Fruit fly (Drosophila melanogaster) whole organism, embryonic: ENCODE measurements around the gene Gclc.

Experiments used
- Bdp1 ChIP-seq: fragments of 200-800 bp; sonication (Bioruptor generic); optimal IDR thresholded peaks from 3 replicates; lab custom pipeline; 2016; ENCODE audit warnings: missing biosample characterization, missing genetic modification characterization
- CG10431 ChIP-seq: fragments of 200-800 bp; sonication (Bioruptor generic); optimal IDR thresholded peaks from 3 replicates; lab custom pipeline; 2018; ENCODE audit warnings: missing biosample characterization, mild to moderate bottlenecking, missing genetic modification characterization
- CG11085 ChIP-seq: fragments of 200-800 bp; sonication (Bioruptor generic); IDR thresholded peaks from 2 replicates; pipeline ENCODE4 v1.3.6; 2022; ENCODE audit warnings: missing biosample characterization, missing genetic modification characterization
- CG1602 ChIP-seq: fragments of 200-800 bp; sonication (Bioruptor generic); optimal IDR thresholded peaks from 3 replicates; lab custom pipeline; 2016; ENCODE audit warnings: missing biosample characterization, missing genetic modification characterization
- CG1832 ChIP-seq: fragments of 200-800 bp; sonication (Bioruptor generic); optimal IDR thresholded peaks from 2 replicates; lab custom pipeline; 2017; ENCODE audit warnings: missing biosample characterization, mild to moderate bottlenecking, missing genetic modification characterization, inconsistent platforms
- CG2120 ChIP-seq: fragments of 200-800 bp; sonication (Bioruptor generic); optimal IDR thresholded peaks from 3 replicates; lab custom pipeline; 2016; ENCODE audit warnings: missing biosample characterization, missing genetic modification characterization
- CG2875 ChIP-seq: fragments of 200-800 bp; sonication (Bioruptor generic); optimal IDR thresholded peaks from 2 replicates; lab custom pipeline; 2017; ENCODE audit warnings: missing biosample characterization, mild to moderate bottlenecking, missing genetic modification characterization, missing genetic modification reagents
- CG30403 ChIP-seq: fragments of 200-800 bp; sonication (Bioruptor generic); optimal IDR thresholded peaks from 3 replicates; lab custom pipeline; 2016; ENCODE audit warnings: missing biosample characterization, missing genetic modification characterization
- CG31365 ChIP-seq: fragments of 200-800 bp; sonication (Bioruptor generic); optimal IDR thresholded peaks from 2 replicates; lab custom pipeline; 2018; ENCODE audit warnings: missing biosample characterization, mild to moderate bottlenecking, missing genetic modification characterization
- CG34376 ChIP-seq: fragments of 200-800 bp; sonication (Bioruptor generic); optimal IDR thresholded peaks from 2 replicates; lab custom pipeline; 2018; ENCODE audit warnings: missing biosample characterization, mild to moderate bottlenecking, missing genetic modification characterization
- CG4424 ChIP-seq: fragments of 200-800 bp; sonication (Bioruptor generic); optimal IDR thresholded peaks from 3 replicates; lab custom pipeline; 2016; ENCODE audit warnings: missing biosample characterization, missing genetic modification characterization
- CG7271 ChIP-seq: fragments of 200-800 bp; sonication (Bioruptor generic); optimal IDR thresholded peaks from 2 replicates; lab custom pipeline; 2018; ENCODE audit warnings: missing biosample characterization, mild to moderate bottlenecking, missing genetic modification characterization, moderate library complexity
- CG7357 ChIP-seq: fragments of 200-800 bp; sonication (Bioruptor generic); IDR thresholded peaks from 3 replicates; pipeline ENCODE4 v1.3.6; 2022; ENCODE audit warnings: missing biosample characterization, missing genetic modification characterization
- CG8478 ChIP-seq: fragments of >200 bp; optimal IDR thresholded peaks from 2 replicates; lab custom pipeline; 2018
- CG9437 ChIP-seq: fragments of 200-800 bp; sonication (Bioruptor generic); optimal IDR thresholded peaks from 2 replicates; lab custom pipeline; 2018; ENCODE audit warnings: missing biosample characterization, mild to moderate bottlenecking, missing genetic modification characterization
- CG9609 ChIP-seq: fragments of 200-800 bp; sonication (Bioruptor generic); optimal IDR thresholded peaks from 3 replicates; lab custom pipeline; 2016; ENCODE audit warnings: missing biosample characterization, missing genetic modification characterization
- Dip3 ChIP-seq: fragments of 200-800 bp; sonication (Bioruptor generic); optimal IDR thresholded peaks from 3 replicates; lab custom pipeline; 2016; ENCODE audit warnings: missing biosample characterization, missing genetic modification characterization
- Doc2 ChIP-seq: fragments of 200-800 bp; sonication (Bioruptor generic); IDR thresholded peaks from 2 replicates; pipeline ENCODE4 v1.3.6; 2022; ENCODE audit warnings: missing biosample characterization, missing genetic modification characterization
- Eip74EF ChIP-seq, 2 experiments: fragments of 200-800 bp in 1 of 2; fragments of >200 bp in 1 of 2; sonication (Bioruptor generic) in 1 of 2; optimal IDR thresholded peaks; 2 replicates each; lab custom pipeline; 2017 to 2019; ENCODE audit warnings: missing biosample characterization in 2 of 2, missing genetic modification characterization in 2 of 2, mild to moderate bottlenecking in 1 of 2, moderate library complexity in 1 of 2
- Fer2 ChIP-seq: fragments of 200-800 bp; sonication (Bioruptor generic); optimal IDR thresholded peaks from 2 replicates; lab custom pipeline; 2018; ENCODE audit warnings: missing biosample characterization, mild to moderate bottlenecking, missing genetic modification characterization, moderate library complexity
- HmgZ ChIP-seq: fragments of 200-800 bp; sonication (Bioruptor generic); optimal IDR thresholded peaks from 2 replicates; lab custom pipeline; 2018; ENCODE audit warnings: missing biosample characterization, mild to moderate bottlenecking, missing genetic modification characterization
- Mad ChIP-seq: fragments of 200-800 bp; sonication (Bioruptor generic); optimal IDR thresholded peaks from 2 replicates; lab custom pipeline; 2016; ENCODE audit warnings: missing biosample characterization, missing genetic modification characterization
- Mrtf ChIP-seq: fragments of 200-800 bp; sonication (Bioruptor generic); IDR thresholded peaks from 3 replicates; pipeline ENCODE4 v1.3.6; 2022; ENCODE audit warnings: missing biosample characterization, missing genetic modification characterization
- NFAT ChIP-seq: fragments of 200-800 bp; sonication (Bioruptor generic); IDR thresholded peaks from 2 replicates; pipeline ENCODE4 v1.3.6; 2022; ENCODE audit warnings: missing biosample characterization, missing genetic modification characterization
- Oli ChIP-seq: fragments of 200-800 bp; sonication (Bioruptor generic); optimal IDR thresholded peaks from 2 replicates; lab custom pipeline; 2018; ENCODE audit warnings: missing biosample characterization, mild to moderate bottlenecking, missing genetic modification characterization, moderate library complexity
- Sin3A ChIP-seq: fragments of >200 bp; optimal IDR thresholded peaks from 2 replicates; lab custom pipeline; 2018
- Sox102F ChIP-seq: fragments of 200-800 bp; sonication (Bioruptor generic); optimal IDR thresholded peaks from 2 replicates; lab custom pipeline; 2018; ENCODE audit warnings: missing biosample characterization, mild to moderate bottlenecking, missing genetic modification characterization, moderate library complexity
- Usf ChIP-seq: fragments of 200-800 bp; sonication (Bioruptor generic); optimal IDR thresholded peaks from 2 replicates; lab custom pipeline; 2017; ENCODE audit warnings: missing genotype, missing biosample characterization, missing genetic modification characterization
- Xbp1 ChIP-seq: fragments of 200-800 bp; sonication (Bioruptor generic); optimal IDR thresholded peaks from 3 replicates; lab custom pipeline; 2016; ENCODE audit warnings: missing biosample characterization, mild to moderate bottlenecking, missing genetic modification characterization
- Xrp1 ChIP-seq: fragments of 200-800 bp; sonication (Bioruptor generic); IDR thresholded peaks from 2 replicates; pipeline ENCODE4 v1.3.6; 2022; ENCODE audit warnings: missing biosample characterization, missing genetic modification characterization
- ap ChIP-seq: fragments of 200-800 bp; sonication (Bioruptor generic); IDR thresholded peaks from 2 replicates; pipeline ENCODE4 v1.3.6; 2022; ENCODE audit warnings: missing biosample characterization, missing genetic modification characterization
- bcd ChIP-seq: fragments of 200-800 bp; sonication (Bioruptor generic); optimal IDR thresholded peaks from 2 replicates; lab custom pipeline; 2017; ENCODE audit warnings: missing biosample characterization, mild to moderate bottlenecking, missing genetic modification characterization
- chif ChIP-seq, 2 experiments: fragments of 200-800 bp; sonication (Bioruptor generic); optimal IDR thresholded peaks; 3 replicates each; lab custom pipeline; 2016; ENCODE audit warnings: missing biosample characterization in 2 of 2, missing genetic modification characterization in 2 of 2
- croc ChIP-seq: fragments of 200-800 bp; sonication (Bioruptor generic); conservative IDR thresholded peaks from 3 replicates; pipeline ENCODE4 v1.3.6; 2022; ENCODE audit warnings: missing biosample characterization, missing genetic modification characterization
- fd3F ChIP-seq: fragments of 200-800 bp; sonication (Bioruptor generic); optimal IDR thresholded peaks from 2 replicates; lab custom pipeline; 2018; ENCODE audit warnings: missing biosample characterization, mild to moderate bottlenecking, missing genetic modification characterization, moderate library complexity
- fd96Cb ChIP-seq: fragments of 200-800 bp; sonication (Bioruptor generic); optimal IDR thresholded peaks from 2 replicates; lab custom pipeline; 2018; ENCODE audit warnings: missing biosample characterization, mild to moderate bottlenecking, missing genetic modification characterization, moderate library complexity
- gcm2 ChIP-seq: fragments of 200-800 bp; sonication (Bioruptor generic); optimal IDR thresholded peaks from 2 replicates; lab custom pipeline; 2016; ENCODE audit warnings: missing biosample characterization, missing genetic modification characterization
- gem ChIP-seq: fragments of 200-800 bp; sonication (Bioruptor generic); optimal IDR thresholded peaks from 2 replicates; lab custom pipeline; 2019; ENCODE audit warnings: missing biosample characterization, mild to moderate bottlenecking, missing genetic modification characterization, moderate library complexity
- ind ChIP-seq: fragments of 200-800 bp; sonication (Bioruptor generic); optimal IDR thresholded peaks from 3 replicates; lab custom pipeline; 2016; ENCODE audit warnings: missing biosample characterization, missing genetic modification characterization
- kah ChIP-seq: fragments of 200-800 bp; sonication (Bioruptor generic); optimal IDR thresholded peaks from 2 replicates; lab custom pipeline; 2018; ENCODE audit warnings: missing biosample characterization, mild to moderate bottlenecking, missing genetic modification characterization
- kay ChIP-seq: fragments of 200-800 bp; sonication (Bioruptor generic); optimal IDR thresholded peaks from 2 replicates; lab custom pipeline; 2016; ENCODE audit warnings: missing biosample characterization, missing genetic modification characterization
- nmo ChIP-seq: fragments of 200-800 bp; sonication (Bioruptor generic); optimal IDR thresholded peaks from 2 replicates; lab custom pipeline; 2018; ENCODE audit warnings: missing biosample characterization, mild to moderate bottlenecking, missing genetic modification characterization, moderate library complexity
- pzg ChIP-seq: fragments of 200-800 bp; sonication (Bioruptor generic); optimal IDR thresholded peaks from 3 replicates; lab custom pipeline; 2018; ENCODE audit warnings: missing biosample characterization, mild to moderate bottlenecking, missing genetic modification characterization, moderate library complexity
- sim ChIP-seq: fragments of 200-800 bp; sonication (Bioruptor generic); IDR thresholded peaks from 2 replicates; pipeline ENCODE4 v1.3.6; 2022; ENCODE audit warnings: missing biosample characterization, missing genetic modification characterization
- sisA ChIP-seq: fragments of 200-800 bp; sonication (Bioruptor generic); IDR thresholded peaks from 2 replicates; pipeline ENCODE4 v1.3.6; 2022; ENCODE audit warnings: missing biosample characterization, missing genetic modification characterization
- sob ChIP-seq: fragments of 200-800 bp; sonication (Bioruptor generic); IDR thresholded peaks from 2 replicates; pipeline ENCODE4 v1.3.6; 2022; ENCODE audit warnings: missing biosample characterization, missing genetic modification characterization
- unpg ChIP-seq: fragments of 200-800 bp; sonication (Bioruptor generic); optimal IDR thresholded peaks from 3 replicates; lab custom pipeline; 2018; ENCODE audit warnings: missing biosample characterization, mild to moderate bottlenecking, missing genetic modification characterization, moderate library complexity
- zen ChIP-seq: fragments of 200-800 bp; sonication (Bioruptor generic); optimal IDR thresholded peaks from 3 replicates; lab custom pipeline; 2018; ENCODE audit warnings: missing biosample characterization, mild to moderate bottlenecking, missing genetic modification characterization, moderate library complexity

Gclc gene

dm6 chrX:8101479-8102198 is 14.3 kb downstream of the Gclc start, which contains the start of gene CG2258 (continued):
- TF ChIP-seq ap (peak; percentile 80), croc (GFP tag; lab: Robert Waterston, UW) (peak; percentile 81), CG9609 (GFP tag; lab: Kevin White, UChicago) (peak; percentile 75), CG1602 (GFP tag; lab: Kevin White, UChicago) (peak; percentile 74), CG30403 (GFP tag; lab: Kevin White, UChicago) (peak; percentile 84), sim (peak; percentile 37; the same call in 1 of the 2 replicates), ind (GFP tag; lab: Kevin White, UChicago) (peak; percentile 87), bcd (peak; percentile 74), Bdp1 (GFP tag; lab: Kevin White, UChicago) (peak; percentile 45), Xbp1 (GFP tag; lab: Kevin White, UChicago) (peak; percentile 87), HmgZ (tag; lab: Kevin White, UChicago) (peak; percentile 73), gcm2 (GFP tag; lab: Kevin White, UChicago) (no peak), sob (GFP tag; lab: Robert Waterston, UW) (peak; percentile 86), CG4424 (GFP tag; lab: Kevin White, UChicago) (peak; percentile 87), CG8478 (no peak), CG34376 (GFP tag; lab: Kevin White, UChicago) (peak; percentile 40), fd3F (GFP tag; lab: Kevin White, UChicago) (peak; percentile 81), CG31365 (tag; lab: Kevin White, UChicago) (peak; percentile 53), Mrtf (GFP tag; lab: Robert Waterston, UW) (peak; percentile 80), CG2120 (GFP tag; lab: Kevin White, UChicago) (peak; percentile 87), Xrp1 (peak; percentile 86), Usf (GFP tag; lab: Kevin White, UChicago) (peak; percentile 37), Sox102F (GFP tag; lab: Kevin White, UChicago) (peak; percentile 94), sisA (GFP tag; lab: Robert Waterston, UW) (peak; percentile 89), Eip74EF (GFP tag; optimal IDR thresholded peaks at IDR 0.05; lab: Kevin White, UChicago) (peak in 1 of 2 experiments; percentile 83), Doc2 (GFP tag; lab: Robert Waterston, UW) (no peak), gem (tag; lab: Kevin White, UChicago) (peak; percentile 91), kay (no peak), CG9437 (GFP tag; lab: Kevin White, UChicago) (peak; percentile 70), CG7357 (GFP tag; lab: Robert Waterston, UW) (peak; percentile 60; the same call in 1 of the 3 replicates), Oli (tag; lab: Kevin White, UChicago) (peak; percentile 88), zen (tag; lab: Kevin White, UChicago) (peak; percentile 39), NFAT (GFP tag; lab: Robert Waterston, UW) (peak; percentile 75), CG1832 (no peak), CG11085 (peak; percentile 44; the same call in 1 of the 2 replicates), Mad (peak; percentile 49), fd96Cb (tag; lab: Kevin White, UChicago) (peak; percentile 90), CG2875 (GFP tag; lab: Kevin White, UChicago) (peak; percentile 84), CG10431 (GFP tag; lab: Kevin White, UChicago) (peak; percentile 75), Fer2 (peak; percentile 76), nmo (peak; percentile 89), Dip3 (GFP tag; lab: Kevin White, UChicago) (peak; percentile 77), CG7271 (tag; lab: Kevin White, UChicago) (no peak), unpg (GFP tag; lab: Kevin White, UChicago) (peak; percentile 92), pzg (peak; percentile 31), chif (GFP tag; optimal IDR thresholded peaks at IDR 0.05; lab: Kevin White, UChicago) (peak; percentile 71 to 78), Sin3A (lab: Kevin White, UChicago) (no peak), kah (GFP tag; lab: Kevin White, UChicago) (peak; percentile 60)
